Fruit fly (Drosophila melanogaster) Kc167 (cell line): ENCODE measurements around the gene Cln7.

ENCODE experiments used
- Myc ChIP-seq: fragments of >200 bp; optimal IDR thresholded peaks from 2 replicates; lab custom pipeline; 2017; ENCODE audit warnings: missing external identifiers
- Sin3A ChIP-seq: fragments of >200 bp; optimal IDR thresholded peaks from 2 replicates; lab custom pipeline; 2018; ENCODE audit warnings: missing external identifiers
- h ChIP-seq: fragments of >200 bp; optimal IDR thresholded peaks from 3 replicates; lab custom pipeline; 2018; ENCODE audit warnings: missing external identifiers
- insv ChIP-seq: fragments of >200 bp; optimal IDR thresholded peaks from 3 replicates; lab custom pipeline; 2018; ENCODE audit warnings: missing external identifiers
- psq ChIP-seq: fragments of >200 bp; optimal IDR thresholded peaks from 2 replicates; lab custom pipeline; 2017; ENCODE audit warnings: missing external identifiers
- ttk ChIP-seq: sonication (Bioruptor generic); optimal IDR thresholded peaks from 2 replicates; lab custom pipeline; 2017; ENCODE audit warnings: missing external identifiers

The Cln7 gene

DNA sequence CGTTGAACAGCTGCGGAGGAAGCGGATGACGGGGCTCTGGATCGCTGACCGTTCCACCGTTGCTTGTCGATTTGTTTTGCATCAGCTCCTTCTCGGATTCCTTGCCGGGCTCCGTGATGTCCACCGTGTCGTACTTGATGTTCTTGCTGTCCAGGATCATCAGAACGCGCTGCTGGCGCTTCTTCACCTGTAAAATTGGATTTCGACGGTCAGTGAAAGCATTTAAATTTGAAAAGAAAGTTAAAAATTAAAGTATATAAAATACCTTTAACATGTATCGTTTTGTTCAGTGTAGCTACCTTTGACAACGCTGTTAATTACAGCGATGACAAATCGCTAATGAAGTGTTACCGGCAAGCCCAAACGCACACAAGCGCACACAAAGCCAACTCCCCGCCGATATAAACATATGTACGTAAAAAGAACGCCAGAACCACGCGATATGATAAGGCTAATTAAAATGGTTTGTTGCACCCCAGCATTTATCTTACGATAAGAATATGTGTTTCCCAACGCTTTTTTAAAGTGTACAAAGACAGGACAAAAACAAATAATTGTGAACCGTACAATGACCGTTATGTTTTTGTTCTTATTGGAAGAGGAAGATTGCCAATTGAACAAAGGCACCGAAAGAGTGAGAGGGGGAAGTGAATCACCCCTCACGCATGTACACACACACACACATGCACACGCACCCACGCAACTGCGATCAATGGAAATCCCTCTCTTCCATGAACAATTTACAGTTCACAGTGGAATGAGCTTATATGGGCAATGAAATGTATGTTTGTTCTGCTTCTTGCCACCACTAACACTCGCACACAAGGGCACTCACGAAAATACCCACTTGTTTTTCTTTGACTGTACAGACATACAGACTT, 23.1 kb upstream of the Cln7 start:
- no peak for TF ChIP-seq Sin3A (lab: Kevin White, UChicago)
- TF ChIP-seq insv (lab: Kevin White, UChicago): no peak
- TF ChIP-seq Myc (lab: Kevin White, UChicago): no peak
- TF ChIP-seq h (lab: Kevin White, UChicago): no peak
- no peak for TF ChIP-seq psq (lab: Kevin White, UChicago)
- TF ChIP-seq ttk (lab: Kevin White, UChicago): no peak

DNA sequence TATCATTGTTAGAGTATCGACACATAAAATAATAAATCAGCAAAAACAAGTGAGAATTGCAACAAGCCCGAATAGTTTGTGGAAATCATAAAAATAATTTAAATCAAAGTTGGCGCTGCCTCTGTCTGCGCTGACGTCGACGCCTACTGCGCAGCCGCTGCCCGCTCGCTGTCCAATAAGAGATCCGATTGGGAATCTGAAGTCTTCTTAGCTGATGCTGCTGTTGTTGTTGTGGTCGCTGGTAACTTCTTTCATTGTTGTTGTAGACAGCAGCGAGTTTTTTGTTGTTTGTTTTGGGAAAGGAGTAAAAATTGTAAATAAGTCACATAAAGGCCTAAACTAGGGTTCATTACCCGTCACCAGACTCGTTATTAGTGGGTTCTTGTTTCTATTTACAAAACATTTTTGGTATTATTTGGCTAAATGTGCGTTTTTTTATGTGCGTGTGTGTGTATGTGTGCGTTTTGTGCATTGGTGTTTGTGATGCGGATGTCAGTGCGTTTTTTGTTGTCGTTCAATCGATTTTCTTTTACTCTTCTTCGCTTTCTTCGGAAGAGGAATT, 19.8 kb upstream of the Cln7 start:
- TF ChIP-seq Myc (lab: Kevin White, UChicago): no peak
- no peak for TF ChIP-seq Sin3A (lab: Kevin White, UChicago)
- TF ChIP-seq insv (lab: Kevin White, UChicago): no peak
- no peak for TF ChIP-seq ttk (lab: Kevin White, UChicago)
- no peak for TF ChIP-seq h (lab: Kevin White, UChicago)
- no peak for TF ChIP-seq psq (lab: Kevin White, UChicago)

DNA sequence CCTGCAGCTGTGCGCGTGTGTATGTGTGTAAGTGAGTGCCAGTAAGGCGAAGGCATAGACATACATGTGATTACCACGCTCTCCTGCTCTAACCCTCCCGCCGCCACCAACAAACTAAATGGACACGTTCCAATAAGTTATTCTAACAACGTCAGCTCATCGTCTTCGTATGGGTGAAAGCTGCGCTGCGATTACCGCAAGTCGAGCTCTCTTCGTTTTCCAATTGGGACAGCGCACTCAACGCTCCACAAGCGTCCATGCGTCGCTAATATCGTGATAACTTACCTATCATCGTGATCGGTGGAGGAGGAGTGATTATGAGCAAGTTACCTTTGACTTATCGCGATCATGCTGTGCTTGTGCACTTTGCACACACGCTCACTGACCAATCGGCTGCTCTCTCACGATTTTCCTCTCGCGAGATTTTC, 16.1 kb upstream of the Cln7 start:
- TF ChIP-seq ttk (lab: Kevin White, UChicago) (no peak), psq (lab: Kevin White, UChicago) (no peak), Myc (lab: Kevin White, UChicago) (no peak), insv (lab: Kevin White, UChicago) (no peak), h (lab: Kevin White, UChicago) (no peak), Sin3A (lab: Kevin White, UChicago) (no peak)

DNA sequence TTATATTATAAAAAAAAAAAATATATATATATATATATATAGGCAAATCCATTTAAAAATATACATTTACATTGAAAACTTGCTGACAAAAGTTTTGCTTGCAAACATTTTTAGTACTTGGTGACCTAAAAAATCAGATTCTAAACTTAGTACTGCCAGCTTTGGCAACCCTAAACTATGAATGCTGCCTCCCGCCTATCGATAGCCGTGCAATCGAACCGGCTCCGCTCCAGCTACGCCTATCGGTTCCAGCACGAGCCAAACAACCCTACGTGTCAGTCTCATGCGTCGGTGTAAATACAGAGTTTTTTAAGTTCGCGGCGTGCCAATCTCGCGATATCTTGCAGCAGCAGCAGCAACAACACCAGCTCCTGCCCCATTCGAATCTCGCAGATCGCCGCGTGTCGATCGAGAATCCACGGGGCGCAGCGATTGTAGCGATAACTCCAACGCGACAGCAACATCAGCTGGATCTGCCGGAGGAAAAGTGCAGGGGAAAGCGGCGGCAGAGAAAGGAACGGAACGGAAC, 15.4 kb upstream of the Cln7 start, which contains the start of gene Sec63:
Gene Sec63 (plus strand): TSS at position 238 of the 529 bp plus-strand sequence.
- TF ChIP-seq Myc (lab: Kevin White, UChicago): no peak
- no peak for TF ChIP-seq Sin3A (lab: Kevin White, UChicago)
- no peak for TF ChIP-seq insv (lab: Kevin White, UChicago)
- no peak for TF ChIP-seq ttk (lab: Kevin White, UChicago)
- no peak for TF ChIP-seq psq (lab: Kevin White, UChicago)
- TF ChIP-seq h (lab: Kevin White, UChicago): no peak

DNA sequence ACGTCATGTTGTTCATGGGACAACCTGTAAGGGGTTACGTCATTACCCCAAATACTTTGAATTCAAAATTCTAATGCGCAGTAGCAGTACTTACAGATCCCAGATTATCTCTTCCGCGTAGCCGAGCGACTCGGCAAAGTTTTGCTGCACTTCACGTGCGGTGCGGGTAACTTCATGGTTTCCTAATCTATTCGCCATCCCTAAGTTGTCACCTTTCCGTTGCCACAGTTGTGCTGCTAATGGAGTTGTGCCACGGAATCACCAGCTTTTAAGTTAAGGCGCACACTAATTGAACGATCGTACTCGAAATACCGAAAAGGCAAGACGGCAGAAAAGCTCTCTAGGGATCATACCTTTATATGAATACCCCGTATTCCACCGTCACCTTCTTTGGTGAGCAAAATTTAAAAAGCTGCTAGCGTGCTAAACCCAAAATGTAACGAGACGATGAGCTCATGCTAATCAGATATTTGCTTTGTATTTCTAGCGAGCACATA, 14.9 kb upstream of the Cln7 start, which contains the start of gene pst:
Gene pst (minus strand): TSS at position 437 of the 497 bp plus-strand sequence.
- TF ChIP-seq insv (lab: Kevin White, UChicago): no peak
- no peak for TF ChIP-seq h (lab: Kevin White, UChicago)
- no peak for TF ChIP-seq psq (lab: Kevin White, UChicago)
- no peak for TF ChIP-seq ttk (lab: Kevin White, UChicago)
- no peak for TF ChIP-seq Sin3A (lab: Kevin White, UChicago)
- TF ChIP-seq Myc (lab: Kevin White, UChicago): no peak

DNA sequence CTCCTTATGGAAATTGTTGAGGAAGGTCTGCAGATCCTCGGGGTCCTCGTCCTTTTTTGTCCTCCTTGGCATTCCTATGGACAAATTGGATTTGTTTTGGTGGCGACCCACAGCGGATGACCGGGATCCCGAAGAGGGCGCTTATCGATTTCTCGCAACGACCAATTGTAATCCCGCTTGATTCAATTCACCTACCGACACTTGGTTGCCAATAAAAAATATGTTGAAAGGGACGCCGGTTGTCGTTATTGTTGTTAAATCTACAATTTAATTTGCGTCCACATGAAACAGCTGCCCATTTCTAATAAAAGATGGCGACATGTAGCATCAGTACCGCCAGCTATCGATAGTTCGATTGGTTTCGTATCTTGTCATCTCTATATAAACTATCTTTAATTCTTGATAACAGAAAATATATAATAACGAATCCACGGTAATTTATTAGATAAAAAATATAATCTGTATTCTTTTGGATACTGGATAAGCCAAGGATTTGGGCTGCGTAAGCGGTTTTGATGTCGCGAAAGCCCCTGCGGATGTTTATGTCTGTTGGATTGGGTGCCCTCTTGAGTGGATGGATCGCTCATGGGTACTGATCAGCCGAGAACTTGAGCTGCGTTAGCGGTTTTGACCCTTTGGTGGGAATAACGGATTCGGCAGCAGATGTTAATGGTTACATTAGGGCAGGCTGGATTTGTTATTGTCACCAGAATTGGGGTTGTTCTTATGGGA, 11.6 kb upstream of the Cln7 start, which contains the start of gene CTCF:
Gene CTCF (minus strand): TSS at position 328 of the 732 bp plus-strand sequence.
- TF ChIP-seq psq (lab: Kevin White, UChicago) (no peak), ttk (lab: Kevin White, UChicago) (no peak), insv (lab: Kevin White, UChicago) (no peak), h (lab: Kevin White, UChicago) (no peak), Myc (lab: Kevin White, UChicago) (no peak), Sin3A (lab: Kevin White, UChicago) (no peak)

DNA sequence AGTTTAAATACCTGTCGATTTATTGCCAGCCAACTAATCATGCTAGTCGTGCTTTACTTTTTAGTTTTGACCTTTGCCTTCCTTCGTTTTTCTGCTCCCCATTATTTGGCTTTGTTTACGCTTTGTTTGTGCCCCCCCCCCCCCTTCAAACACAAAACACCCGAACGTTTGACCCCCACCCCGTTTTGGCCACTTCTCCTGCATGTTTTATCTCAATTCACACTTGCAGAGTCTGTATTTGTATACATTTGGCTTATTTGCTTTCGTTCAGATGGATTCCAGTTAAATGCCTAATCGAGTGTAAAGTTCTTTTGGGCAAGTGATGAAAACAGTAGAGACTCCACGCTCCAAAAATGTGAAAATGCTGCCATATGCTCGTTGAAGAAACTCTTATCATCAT, 4.3 kb upstream of the Cln7 start:
- no peak for TF ChIP-seq insv (lab: Kevin White, UChicago)
- TF ChIP-seq Myc (lab: Kevin White, UChicago): no peak
- TF ChIP-seq h (lab: Kevin White, UChicago): no peak
- no peak for TF ChIP-seq Sin3A (lab: Kevin White, UChicago)
- TF ChIP-seq psq (lab: Kevin White, UChicago): no peak
- TF ChIP-seq ttk (lab: Kevin White, UChicago): no peak

DNA sequence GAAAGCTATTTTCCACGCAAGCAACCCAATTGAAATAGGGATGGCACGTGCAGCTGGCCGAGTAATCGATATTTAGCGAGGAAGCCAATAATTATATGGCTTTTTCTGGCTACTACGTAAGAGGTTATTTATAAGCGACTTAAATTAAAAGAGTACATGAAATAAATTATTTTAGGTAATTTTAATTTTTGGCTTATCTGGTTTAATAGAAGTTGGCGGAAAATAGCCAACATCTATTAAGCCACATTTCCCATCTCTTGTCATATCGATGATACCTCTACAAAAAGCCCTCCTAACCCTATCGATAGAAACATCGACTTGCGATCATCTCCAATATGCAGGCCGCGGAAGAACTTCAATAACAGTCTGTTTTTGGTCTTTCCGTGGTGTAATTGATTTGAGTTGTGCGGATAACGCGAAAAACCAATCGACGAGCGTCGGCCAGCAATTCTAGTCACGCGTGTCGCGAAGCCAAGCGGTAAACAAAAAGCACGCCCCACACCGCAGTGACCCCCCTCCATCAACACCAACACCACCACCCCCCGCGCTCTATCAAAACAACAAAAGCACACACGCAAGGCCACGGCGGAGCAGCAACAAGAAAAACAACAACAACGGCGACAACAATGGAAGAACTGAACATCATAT, 3.1 kb upstream of the Cln7 start, which contains the start of the genes Srp19 and qm:
Gene Srp19 (minus strand): TSS at position 51 of the 648 bp plus-strand sequence.
Gene qm (plus strand): TSS at position 330 of the 648 bp plus-strand sequence.
- TF ChIP-seq psq (lab: Kevin White, UChicago) (no peak), insv (lab: Kevin White, UChicago) (no peak)

DNA sequence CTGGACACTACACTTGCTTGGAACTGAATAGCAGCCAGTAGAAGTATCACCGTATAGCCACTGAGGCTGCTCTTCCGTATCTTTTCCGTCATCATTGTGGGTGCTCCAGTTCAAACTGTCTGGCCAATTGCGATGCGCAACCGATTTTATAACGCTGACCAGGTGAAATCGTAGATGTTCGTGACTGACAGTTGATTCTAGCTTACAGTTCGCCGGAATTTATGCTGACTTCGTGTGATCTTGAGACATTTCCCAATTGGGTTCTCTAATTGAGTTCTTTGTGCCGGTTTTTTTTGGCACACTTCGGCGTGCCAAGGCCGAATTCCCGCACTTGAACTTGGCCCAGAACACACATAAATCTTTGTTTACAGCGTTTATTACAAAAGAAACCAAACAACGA, 2.0 kb upstream of the Cln7 start, which contains the start of gene CG14834:
Gene CG14834 (minus strand): TSS at position 173 of the 400 bp plus-strand sequence.
- TF ChIP-seq psq (lab: Kevin White, UChicago): no peak
- no peak for TF ChIP-seq insv (lab: Kevin White, UChicago)
- no peak for TF ChIP-seq Sin3A (lab: Kevin White, UChicago)
- no peak for TF ChIP-seq ttk (lab: Kevin White, UChicago)
- TF ChIP-seq Myc (lab: Kevin White, UChicago): no peak
- no peak for TF ChIP-seq h (lab: Kevin White, UChicago)

DNA sequence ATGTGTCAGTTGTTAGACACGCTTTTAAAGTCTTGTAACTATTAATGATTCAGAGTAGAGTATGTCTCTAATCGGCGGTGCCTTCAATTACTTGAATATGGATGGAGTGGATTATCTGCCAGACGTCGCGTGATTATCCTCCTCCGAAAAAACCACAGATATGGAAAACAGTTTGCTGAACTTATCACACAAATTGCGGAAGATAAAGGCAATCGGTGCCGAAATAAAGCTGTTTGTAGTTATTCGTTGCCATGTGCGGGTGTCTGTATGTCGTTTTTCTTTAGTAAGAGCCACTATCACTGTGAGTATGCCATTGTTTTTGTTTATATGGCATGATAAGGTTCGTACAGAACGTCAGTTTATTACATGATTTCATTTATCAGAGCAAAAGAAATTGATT, 982 bp downstream of the Cln7 start:
- TF ChIP-seq Sin3A (lab: Kevin White, UChicago) (no peak), insv (lab: Kevin White, UChicago) (no peak), h (lab: Kevin White, UChicago) (no peak), Myc (lab: Kevin White, UChicago) (no peak), psq (lab: Kevin White, UChicago) (no peak), ttk (lab: Kevin White, UChicago) (no peak)
